Fruit fly (Drosophila melanogaster): ENCODE data around the gene Cftr.

The Cftr gene

DNA sequence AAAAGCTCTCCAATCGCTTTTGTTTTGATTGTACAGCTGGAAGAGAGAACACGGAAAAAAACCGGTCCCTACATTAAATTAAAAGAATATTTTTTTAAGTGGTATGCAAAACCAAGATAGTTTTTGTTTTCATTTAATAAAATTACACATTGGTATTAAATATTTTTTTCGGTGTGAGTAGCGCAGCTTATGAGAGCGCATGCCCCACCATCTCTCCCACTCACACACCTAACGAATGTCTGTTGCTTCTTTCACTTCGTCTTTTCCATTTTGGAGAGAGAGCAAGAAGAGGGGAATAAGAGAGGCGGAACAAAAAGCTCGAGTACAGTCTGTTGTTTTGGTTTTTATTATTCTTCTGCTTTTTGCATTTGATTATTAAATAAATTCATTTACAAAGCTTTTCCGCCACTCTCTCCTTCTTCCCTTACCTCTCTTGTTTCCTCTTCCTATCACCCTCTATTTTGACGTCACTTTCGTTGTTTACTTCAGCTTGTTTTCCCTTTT lies 28.9 kb upstream of the Cftr start (continued):
- TF ChIP-seq Hr78 (GFP tag; optimal IDR thresholded peaks at IDR 0.05) (peak in 1 of 2 experiments; percentile 90), ase (GFP tag; IDR thresholded peaks at IDR 0.05) (peak; percentile 98), fd64A (GFP tag; optimal IDR thresholded peaks at IDR 0.05) (peak; percentile 94), CG9609 (GFP tag; optimal IDR thresholded peaks at IDR 0.05) (peak; percentile 92), CG8478 (optimal IDR thresholded peaks at IDR 0.05) (no peak), CG9797 (GFP tag; optimal IDR thresholded peaks at IDR 0.05) (peak; percentile 44), psq (GFP tag; optimal IDR thresholded peaks at IDR 0.05) (peak; percentile 95), CG4328 (GFP tag; optimal IDR thresholded peaks at IDR 0.05) (peak; percentile 97), lbe (GFP tag; optimal IDR thresholded peaks at IDR 0.05) (peak; percentile 98), Side (GFP tag; optimal IDR thresholded peaks at IDR 0.05) (peak; percentile 96), CG2129 (GFP tag; IDR thresholded peaks at IDR 0.05; ENCODE audit: partially characterized antibody) (no peak), MESR4 (GFP tag; optimal IDR thresholded peaks at IDR 0.05) (peak; percentile 59), knrl (GFP tag; IDR thresholded peaks at IDR 0.05; ENCODE audit: partially characterized antibody) (no peak; the same call in 2 of the 3 replicates), bowl (GFP tag; IDR thresholded peaks at IDR 0.05) (peak; percentile 98), Aef1 (GFP tag; IDR thresholded peaks at IDR 0.05) (peak; percentile 98), D19A (tag; optimal IDR thresholded peaks at IDR 0.05) (peak; percentile 95), CG8765 (GFP tag; IDR thresholded peaks at IDR 0.05) (peak; percentile 94), HLH54F (GFP tag; optimal IDR thresholded peaks at IDR 0.05) (peak; percentile 96), rib (GFP tag; IDR thresholded peaks at IDR 0.05) (peak; percentile 99), CG9215 (GFP tag; IDR thresholded peaks at IDR 0.05) (peak; percentile 95), CG18262 (tag; optimal IDR thresholded peaks at IDR 0.05) (peak; percentile 97), CG6765 (GFP tag; optimal IDR thresholded peaks at IDR 0.05) (peak; percentile 99), pita (GFP tag; optimal IDR thresholded peaks at IDR 0.05) (no peak), CG1832 (GFP tag; optimal IDR thresholded peaks at IDR 0.05) (no peak), CG6175 (GFP tag; IDR thresholded peaks at IDR 0.05) (peak; percentile 99), CG14965 (GFP tag; optimal IDR thresholded peaks at IDR 0.05; ENCODE audit: borderline replicate concordance) (peak; percentile 16), croc (GFP tag; conservative IDR thresholded peaks at IDR 0.05) (peak; percentile 92), CG15514 (GFP tag; optimal IDR thresholded peaks at IDR 0.05) (peak; percentile 95), kah (GFP tag; optimal IDR thresholded peaks at IDR 0.05) (peak; percentile 91), bsh (GFP tag; optimal IDR thresholded peaks at IDR 0.05) (peak; percentile 90 to 98), CG10565 (GFP tag; optimal IDR thresholded peaks at IDR 0.05) (peak; percentile 75), az2 (GFP tag; optimal IDR thresholded peaks at IDR 0.05) (peak; percentile 98), CG11456 (GFP tag; IDR thresholded peaks at IDR 0.05) (peak; percentile 98), stwl (tag; optimal IDR thresholded peaks at IDR 0.05) (no peak), CG1792 (GFP tag; optimal IDR thresholded peaks at IDR 0.05) (peak; percentile 93), vfl (GFP tag; optimal IDR thresholded peaks at IDR 0.05) (peak; percentile 96), CG33557 (GFP tag; optimal IDR thresholded peaks at IDR 0.05) (peak; percentile 72), mirr (GFP tag; optimal IDR thresholded peaks at IDR 0.05) (peak; percentile 94), CG3838 (GFP tag; optimal IDR thresholded peaks at IDR 0.05) (peak; percentile 96), amos (GFP tag; IDR thresholded peaks at IDR 0.05; ENCODE audit: partially characterized antibody) (no peak; the same call in 1 of the 2 replicates), zfh1 (GFP tag; IDR thresholded peaks at IDR 0.05) (peak; percentile 99), Hr51 (GFP tag; optimal IDR thresholded peaks at IDR 0.05) (peak; percentile 95 to 98), CG4424 (GFP tag; optimal IDR thresholded peaks at IDR 0.05) (peak; percentile 98), HHEX (GFP tag; optimal IDR thresholded peaks at IDR 0.05) (peak; percentile 98), ato (GFP tag; IDR thresholded peaks at IDR 0.05; ENCODE audit: partially characterized antibody) (no peak), CG30431 (GFP tag; optimal IDR thresholded peaks at IDR 0.05) (peak; percentile 83), en (GFP tag; optimal IDR thresholded peaks at IDR 0.05) (peak; percentile 87), nmo (GFP tag; optimal IDR thresholded peaks at IDR 0.05) (peak; percentile 97), cad (GFP tag; optimal IDR thresholded peaks at IDR 0.05) (no peak), CG4707 (GFP tag; optimal IDR thresholded peaks at IDR 0.05) (peak; percentile 88)
